Fruit fly (Drosophila melanogaster): Measurements from ENCODE around the gene beta4GalT7.
A peak's percentile ranks its signal among the peaks of the same experiment; 100 is the strongest.

DNA sequence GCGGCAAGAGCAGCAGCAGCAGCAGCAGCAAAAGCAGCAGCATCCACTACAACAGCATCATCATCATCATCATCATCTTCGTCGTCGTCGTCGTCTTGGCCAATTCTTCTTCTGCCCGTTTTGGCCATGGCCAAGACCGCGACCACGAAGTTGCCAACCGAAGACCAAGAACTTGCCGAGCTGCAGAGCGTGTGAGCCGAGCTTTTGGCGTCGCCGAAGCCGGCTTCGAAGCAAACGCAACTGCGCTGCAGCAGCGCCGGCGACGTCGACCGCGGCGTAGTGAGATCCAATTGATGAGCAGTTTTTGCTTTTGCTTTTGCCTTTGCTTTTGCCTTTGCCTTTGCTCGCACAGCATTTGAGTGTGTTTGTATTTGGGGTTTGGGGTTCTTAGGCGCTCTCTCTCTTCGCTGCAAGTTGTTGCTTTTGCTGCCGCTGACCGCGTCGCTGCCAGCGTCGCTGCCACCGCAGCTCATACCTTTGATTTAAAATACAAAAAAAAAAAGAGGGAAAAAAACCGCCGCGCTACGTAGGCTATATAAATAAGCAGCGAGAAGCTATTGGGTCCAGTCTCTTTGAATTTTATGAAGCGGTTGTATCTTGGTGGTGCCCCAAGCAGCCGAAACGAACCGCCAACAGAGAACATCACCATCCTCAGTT is 37.9 kb upstream of the beta4GalT7 start:
- TF ChIP-seq CG17806 (tag; optimal IDR thresholded peaks at IDR 0.05) (no peak), Pif1A (GFP tag; optimal IDR thresholded peaks at IDR 0.05) (no peak), fd96Ca (GFP tag; IDR thresholded peaks at IDR 0.05) (no peak), CG10348 (GFP tag; IDR thresholded peaks at IDR 0.05) (no peak), D1 (tag; optimal IDR thresholded peaks at IDR 0.05) (no peak), CG32121 (GFP tag; IDR thresholded peaks at IDR 0.05) (no peak), CG15710 (tag; optimal IDR thresholded peaks at IDR 0.05) (no peak), CG13204 (GFP tag; optimal IDR thresholded peaks at IDR 0.05) (peak; percentile 29), Pif1B (GFP tag; optimal IDR thresholded peaks at IDR 0.05) (no peak), CG9948 (tag; optimal IDR thresholded peaks at IDR 0.05) (no peak), CG12605 (GFP tag; IDR thresholded peaks at IDR 0.05) (no peak), Snoo (tag; optimal IDR thresholded peaks at IDR 0.05) (no peak), CG8159 (tag; optimal IDR thresholded peaks at IDR 0.05) (no peak)
